Fruit fly (Drosophila melanogaster) whole organism, prepupa: ENCODE data around the gene Eip75B.

Experiments
- Blimp-1 ChIP-seq: fragments of 200-800 bp; sonication (Bioruptor generic); optimal IDR thresholded peaks from 3 replicates; lab custom pipeline; 2017; ENCODE audit warnings: missing biosample characterization, missing genetic modification characterization, mild to moderate bottlenecking, moderate library complexity, missing genetic modification reagents
- CG11762 ChIP-seq: fragments of 200-800 bp; sonication (Bioruptor generic); optimal IDR thresholded peaks from 3 replicates; lab custom pipeline; 2016; ENCODE audit warnings: missing biosample characterization, missing genetic modification characterization; ENCODE audit not compliant: insufficient read depth
- CG1621 ChIP-seq: fragments of 200-800 bp; sonication (Bioruptor generic); optimal IDR thresholded peaks from 3 replicates; lab custom pipeline; 2018; ENCODE audit warnings: missing biosample characterization, mild to moderate bottlenecking, missing genetic modification characterization
- CG16779 ChIP-seq: fragments of 200-800 bp; sonication (Bioruptor generic); optimal IDR thresholded peaks from 3 replicates; lab custom pipeline; 2017; ENCODE audit warnings: missing biosample characterization, mild to moderate bottlenecking, missing genetic modification characterization
- CG3032 ChIP-seq: fragments of 200-800 bp; optimal IDR thresholded peaks from 2 replicates; lab custom pipeline; 2019; ENCODE audit warnings: missing biosample characterization, mild to moderate bottlenecking, missing genetic modification characterization, moderate library complexity
- CG32006 ChIP-seq: fragments of 200-800 bp; sonication (Bioruptor generic); optimal IDR thresholded peaks from 3 replicates; lab custom pipeline; 2017; ENCODE audit warnings: missing biosample characterization, mild to moderate bottlenecking, missing genetic modification characterization
- CG34406 ChIP-seq: fragments of 200-800 bp; sonication (Bioruptor generic); optimal IDR thresholded peaks from 3 replicates; lab custom pipeline; 2016; ENCODE audit warnings: missing biosample characterization, missing genetic modification characterization
- CG3919 ChIP-seq: fragments of 200-800 bp; sonication (Bioruptor generic); optimal IDR thresholded peaks from 3 replicates; lab custom pipeline; 2016; ENCODE audit warnings: missing biosample characterization, missing genetic modification characterization
- CG6276 ChIP-seq: fragments of 200-800 bp; sonication (Bioruptor generic); optimal IDR thresholded peaks from 2 replicates; lab custom pipeline; 2017; ENCODE audit warnings: missing biosample characterization, mild to moderate bottlenecking, missing genetic modification characterization
- CG6792 ChIP-seq: fragments of 200-800 bp; sonication (Bioruptor generic); optimal IDR thresholded peaks from 3 replicates; lab custom pipeline; 2016; ENCODE audit warnings: missing biosample characterization, missing genetic modification characterization
- CG6854 ChIP-seq: fragments of 200-800 bp; sonication (Bioruptor generic); optimal IDR thresholded peaks from 2 replicates; lab custom pipeline; 2017; ENCODE audit warnings: missing biosample characterization, mild to moderate bottlenecking, missing genetic modification characterization
- CG7368 ChIP-seq: fragments of 200-800 bp; sonication (Bioruptor generic); optimal IDR thresholded peaks from 3 replicates; lab custom pipeline; 2016; ENCODE audit warnings: missing biosample characterization, missing genetic modification characterization
- CG9139 ChIP-seq: fragments of 200-800 bp; sonication (Bioruptor generic); optimal IDR thresholded peaks from 3 replicates; lab custom pipeline; 2017; ENCODE audit warnings: missing biosample characterization, mild to moderate bottlenecking, missing genetic modification characterization
- Eip78C ChIP-seq: fragments of 200-800 bp; sonication (Bioruptor generic); peaks from one replicate; lab custom pipeline; 2016; ENCODE audit warnings: missing biosample characterization, missing genetic modification characterization
- Eip93F ChIP-seq: fragments of 200-800 bp; sonication (Bioruptor generic); optimal IDR thresholded peaks from 2 replicates; lab custom pipeline; 2016; ENCODE audit warnings: missing biosample characterization, mild to moderate bottlenecking, missing genetic modification characterization
- Ets96B ChIP-seq: fragments of 200-800 bp; optimal IDR thresholded peaks from 2 replicates; lab custom pipeline; 2019; ENCODE audit warnings: missing biosample characterization, mild to moderate bottlenecking, missing genetic modification characterization, moderate library complexity
- Gug ChIP-seq: fragments of 200-800 bp; sonication (Bioruptor generic); IDR thresholded peaks from 2 replicates; pipeline ENCODE4 v1.3.6; 2022; ENCODE audit warnings: missing biosample characterization, missing genetic modification characterization
- Hr38 ChIP-seq: sonication (Bioruptor generic); optimal IDR thresholded peaks from 2 replicates; lab custom pipeline; 2016; ENCODE audit warnings: missing biosample characterization, missing genetic modification characterization
- Hr39 ChIP-seq: fragments of 200-800 bp; sonication (Bioruptor generic); optimal IDR thresholded peaks from 2 replicates; lab custom pipeline; 2016; ENCODE audit warnings: missing biosample characterization, missing genetic modification characterization
- Hr4 ChIP-seq: fragments of 200-800 bp; sonication (Bioruptor generic); optimal IDR thresholded peaks from 3 replicates; lab custom pipeline; 2016; ENCODE audit warnings: missing biosample characterization, missing genetic modification characterization
- Lpt ChIP-seq: fragments of 200-800 bp; sonication (Bioruptor generic); optimal IDR thresholded peaks from 3 replicates; lab custom pipeline; 2016; ENCODE audit warnings: missing biosample characterization, missing genetic modification characterization
- Met ChIP-seq: fragments of 200-800 bp; sonication (Bioruptor generic); optimal IDR thresholded peaks from 3 replicates; lab custom pipeline; 2016; ENCODE audit warnings: missing biosample characterization, missing genetic modification characterization
- OdsH ChIP-seq: fragments of 200-800 bp; sonication (Bioruptor generic); optimal IDR thresholded peaks from 3 replicates; lab custom pipeline; 2016; ENCODE audit warnings: missing biosample characterization, missing genetic modification characterization
- achi ChIP-seq: fragments of 200-800 bp; sonication (Bioruptor generic); optimal IDR thresholded peaks from 3 replicates; lab custom pipeline; 2016; ENCODE audit warnings: missing biosample characterization, missing genetic modification characterization
- acj6 ChIP-seq: fragments of 200-800 bp; sonication (Bioruptor generic); optimal IDR thresholded peaks from 3 replicates; lab custom pipeline; 2016; ENCODE audit warnings: missing biosample characterization, missing genetic modification characterization
- dsx ChIP-seq: fragments of 200-800 bp; optimal IDR thresholded peaks from 3 replicates; lab custom pipeline; 2019; ENCODE audit warnings: missing biosample characterization, mild to moderate bottlenecking, missing genetic modification characterization, moderate library complexity; ENCODE audit not compliant: poor library complexity, severe bottlenecking
- fkh ChIP-seq: fragments of 200-800 bp; sonication (Bioruptor generic); optimal IDR thresholded peaks from 3 replicates; lab custom pipeline; 2017; ENCODE audit warnings: missing biosample characterization, mild to moderate bottlenecking, missing genetic modification characterization, moderate library complexity
- spab ChIP-seq: fragments of 200-800 bp; sonication (Bioruptor generic); optimal IDR thresholded peaks from 2 replicates; lab custom pipeline; 2017; ENCODE audit warnings: missing biosample characterization, mild to moderate bottlenecking, missing genetic modification characterization, missing genetic modification reagents
- svp ChIP-seq: fragments of 200-800 bp; sonication (Bioruptor generic); peaks from one replicate; lab custom pipeline; 2016; ENCODE audit warnings: missing biosample characterization, missing genetic modification characterization

Eip75B gene

dm6 chr3L:18037459-18038092 lies 26.9 kb downstream of the Eip75B start (continued):
- no peak for TF ChIP-seq Gug (GFP tag; lab: Robert Waterston, UW)
- peak; percentile 66 for TF ChIP-seq Met
- TF ChIP-seq CG7368 (GFP tag; lab: Kevin White, UChicago): peak; percentile 16
- TF ChIP-seq Eip93F (GFP tag; lab: Kevin White, UChicago): no peak
- TF ChIP-seq Lpt (GFP tag; lab: Kevin White, UChicago): no peak
- peak; percentile 84 for TF ChIP-seq dsx (GFP tag; lab: Kevin White, UChicago)
- peak; percentile 58 for TF ChIP-seq CG11762 (GFP tag; lab: Kevin White, UChicago)
- peak; percentile 93 for TF ChIP-seq CG3032 (tag; lab: Kevin White, UChicago)
- TF ChIP-seq CG6854 (GFP tag; lab: Kevin White, UChicago): peak; percentile 50
- TF ChIP-seq CG32006: no peak
- TF ChIP-seq CG6276 (GFP tag; lab: Kevin White, UChicago): no peak
- peak; percentile 40 for TF ChIP-seq CG34406
- TF ChIP-seq Ets96B (tag; lab: Kevin White, UChicago): peak; percentile 93
- no peak for TF ChIP-seq Hr38 (GFP tag; lab: Kevin White, UChicago)
- TF ChIP-seq Blimp-1: peak; percentile 65
- peak; percentile 89 for TF ChIP-seq spab (GFP tag; lab: Kevin White, UChicago)
- peak; percentile 51 for TF ChIP-seq Hr39 (GFP tag; lab: Kevin White, UChicago)
- TF ChIP-seq OdsH: peak; percentile 74
- TF ChIP-seq svp (GFP tag; lab: Kevin White, UChicago): peak; percentile 81
- peak; percentile 76 for TF ChIP-seq acj6
- TF ChIP-seq fkh: no peak

DNA sequence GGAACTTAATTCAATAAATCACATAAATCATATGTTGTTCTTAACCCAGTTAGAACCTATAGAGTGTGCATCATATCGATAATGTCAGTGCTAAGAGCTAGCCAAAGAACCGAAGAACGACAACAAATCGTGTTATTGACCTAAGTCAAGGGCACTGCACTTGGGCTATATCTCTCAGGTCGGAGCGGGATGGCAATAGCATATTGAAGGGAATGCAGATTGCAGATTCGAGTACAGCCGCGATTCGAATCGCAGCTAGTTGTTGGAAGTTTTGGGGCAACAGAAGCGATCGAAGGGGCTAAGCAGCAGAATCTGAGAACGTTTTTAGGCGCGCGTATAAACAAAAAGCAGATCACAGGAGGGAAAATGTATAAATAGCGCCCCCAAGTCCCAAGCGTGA lies 27.5 kb downstream of the Eip75B start:
- TF ChIP-seq fkh (no peak), CG32006 (no peak), CG9139 (no peak)

DNA sequence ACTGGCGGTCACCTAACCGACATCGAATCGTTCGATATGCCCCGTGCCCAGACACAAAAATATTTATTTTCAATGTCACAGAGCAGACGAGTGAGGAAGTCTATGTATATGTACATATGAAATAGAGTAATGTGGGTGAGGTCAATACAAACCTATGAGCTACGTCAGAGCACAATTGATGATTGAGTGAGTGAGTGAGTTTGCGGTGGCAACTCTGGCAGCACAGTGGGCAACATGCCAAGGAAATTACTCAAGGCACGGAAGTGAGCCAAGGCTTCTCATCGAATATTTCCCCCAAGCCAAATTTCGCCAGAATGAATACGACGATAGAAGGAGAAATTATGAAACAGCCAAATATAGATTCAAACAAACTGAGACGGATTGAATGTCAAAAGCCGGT lies 30.0 kb downstream of the Eip75B start:
- TF ChIP-seq CG6792: no peak
- TF ChIP-seq CG16779 (tag; lab: Kevin White, UChicago): no peak
- no peak for TF ChIP-seq CG11762 (GFP tag; lab: Kevin White, UChicago)
- no peak for TF ChIP-seq Met
- TF ChIP-seq CG3919 (GFP tag; lab: Kevin White, UChicago): no peak
- no peak for TF ChIP-seq CG9139

- TF ChIP-seq svp (GFP tag; lab: Kevin White, UChicago) (peak; percentile 5), Eip93F (GFP tag; lab: Kevin White, UChicago) (no peak), Hr4 (no peak), Eip78C (peak; percentile 52), Gug (GFP tag; lab: Robert Waterston, UW) (no peak), dsx (GFP tag; lab: Kevin White, UChicago) (peak; percentile 37), achi (GFP tag; lab: Kevin White, UChicago) (peak; percentile 43)
These were observed 31.8 kb downstream of the Eip75B start for dm6 chr3L:18032478-18033343.

- TF ChIP-seq CG1621 (no peak), fkh (peak; percentile 47)
These were observed 34.1 kb downstream of the Eip75B start for dm6 chr3L:18030301-18030827.
